Worm (Caenorhabditis elegans): ENCODE results near the gene sul-1.
A peak's percentile ranks its signal among the peaks of the same experiment; 100 is the strongest.

The sul-1 gene

ce11 chrX:3271673-3272072, 967 bp upstream of the sul-1 start, which contains the start of gene K09C4.9:
Gene K09C4.9 (minus strand): TSS chrX:3271773.
- TF ChIP-seq fos-1 (tag; optimal IDR thresholded peaks at IDR 0.05) = no peak
- TF ChIP-seq nfya-1 (tag; optimal IDR thresholded peaks at IDR 0.05; ENCODE audit: insufficient read depth) = no peak
- no peak for TF ChIP-seq lsy-12 (tag; optimal IDR thresholded peaks at IDR 0.05)
- TF ChIP-seq fkh-2 (tag; optimal IDR thresholded peaks at IDR 0.05) = no peak
- TF ChIP-seq lin-15B (tag; optimal IDR thresholded peaks at IDR 0.05) = no peak
- no peak for TF ChIP-seq fkh-10 (GFP tag; optimal IDR thresholded peaks at IDR 0.05)
- TF ChIP-seq tbx-2 (tag; optimal IDR thresholded peaks at IDR 0.05) = no peak
- TF ChIP-seq nhr-11 (tag; optimal IDR thresholded peaks at IDR 0.05) = no peak

ce11 chrX:3262600-3262999, 8.1 kb downstream of the sul-1 start, which contains the start of gene fbxb-71:
Gene fbxb-71 (plus strand): TSS chrX:3262900.
- no peak for TF ChIP-seq skn-1 (tag; optimal IDR thresholded peaks at IDR 0.05)
- no peak for TF ChIP-seq hmg-11 (tag; optimal IDR thresholded peaks at IDR 0.05)
- no peak for TF ChIP-seq fos-1 (tag; optimal IDR thresholded peaks at IDR 0.05)
- TF ChIP-seq ceh-28 (tag; optimal IDR thresholded peaks at IDR 0.05) = no peak
- no peak for TF ChIP-seq lsy-12 (tag; optimal IDR thresholded peaks at IDR 0.05)
- no peak for TF ChIP-seq jun-1 (tag; optimal IDR thresholded peaks at IDR 0.05)
- no peak for TF ChIP-seq egl-27 (tag; optimal IDR thresholded peaks at IDR 0.05)
- TF ChIP-seq elt-1 (tag; optimal IDR thresholded peaks at IDR 0.05) = no peak
- no peak for TF ChIP-seq R02D3.7 (tag; optimal IDR thresholded peaks at IDR 0.05)

- TF ChIP-seq nhr-77 (tag; optimal IDR thresholded peaks at IDR 0.05) (no peak), nfya-1 (tag; optimal IDR thresholded peaks at IDR 0.05; ENCODE audit: insufficient read depth) (peak; percentile 14), elt-3 (tag; optimal IDR thresholded peaks at IDR 0.05) (no peak), ceh-9 (tag; optimal IDR thresholded peaks at IDR 0.05) (no peak), lin-39 (tag; optimal IDR thresholded peaks at IDR 0.05) (no peak)
These were observed 10.2 kb downstream of the sul-1 start, which contains the start of gene lbp-2 for ce11 chrX:3260509-3260908. Gene lbp-2 (plus strand): TSS chrX:3260610.

- TF ChIP-seq nhr-28 (tag; optimal IDR thresholded peaks at IDR 0.05) = no peak
- TF ChIP-seq lin-39 (tag; optimal IDR thresholded peaks at IDR 0.05) = peak; percentile 9
These were observed 11.9 kb downstream of the sul-1 start, which contains the start of gene lbp-1 for ce11 chrX:3258842-3259241. Gene lbp-1 (plus strand): TSS chrX:3259142.

- no peak for TF ChIP-seq zag-1 (tag; optimal IDR thresholded peaks at IDR 0.05)
- no peak for TF ChIP-seq eor-1 (tag; optimal IDR thresholded peaks at IDR 0.05)
- no peak for TF ChIP-seq ceh-9 (tag; optimal IDR thresholded peaks at IDR 0.05)
- TF ChIP-seq unc-39 (tag; optimal IDR thresholded peaks at IDR 0.05) = no peak
- TF ChIP-seq pqm-1 (tag; optimal IDR thresholded peaks at IDR 0.05) = peak; percentile 100
- TF ChIP-seq elt-2 (tag; optimal IDR thresholded peaks at IDR 0.05) = peak; percentile 98
- TF ChIP-seq hmg-11 (tag; optimal IDR thresholded peaks at IDR 0.05) = no peak
- TF ChIP-seq nfya-1 (tag; optimal IDR thresholded peaks at IDR 0.05; ENCODE audit: insufficient read depth) = no peak
These were observed 13.8 kb downstream of the sul-1 start, which contains the start of gene lbp-3 for ce11 chrX:3256784-3257493. Gene lbp-3 (plus strand): TSS chrX:3257372.

- no peak for TF ChIP-seq ztf-11 (tag; optimal IDR thresholded peaks at IDR 0.05)
- TF ChIP-seq zag-1 (tag; optimal IDR thresholded peaks at IDR 0.05) = no peak
- no peak for TF ChIP-seq daf-12 (tag; optimal IDR thresholded peaks at IDR 0.05)
- no peak for TF ChIP-seq tbx-2 (tag; optimal IDR thresholded peaks at IDR 0.05)
- TF ChIP-seq nhr-67 (tag; optimal IDR thresholded peaks at IDR 0.05) = no peak
- no peak for TF ChIP-seq R02D3.7 (tag; optimal IDR thresholded peaks at IDR 0.05)
- TF ChIP-seq sea-2 (GFP tag; optimal IDR thresholded peaks at IDR 0.05) = no peak
- TF ChIP-seq ceh-16 (tag; optimal IDR thresholded peaks at IDR 0.05) = no peak
- TF ChIP-seq nhr-76 (tag; optimal IDR thresholded peaks at IDR 0.05) = no peak
- no peak for TF ChIP-seq unc-62 (GFP tag; optimal IDR thresholded peaks at IDR 0.05)
- TF ChIP-seq ztf-4 (tag; optimal IDR thresholded peaks at IDR 0.05) = no peak
These were observed 18.2 kb downstream of the sul-1 start, which contains the start of gene tba-9 for ce11 chrX:3252500-3252899. Gene tba-9 (plus strand): TSS chrX:3252800.
